Fruit fly (Drosophila melanogaster) whole organism, embryonic: Measurements from ENCODE around the gene CG32099.

Experiments
- Aef1 ChIP-seq: fragments of 200-800 bp; sonication (Bioruptor generic); IDR thresholded peaks from 3 replicates; pipeline ENCODE4 v1.3.6; 2022; ENCODE audit warnings: missing biosample characterization, missing genetic modification characterization
- BEAF-32 ChIP-seq: fragments of 200-800 bp; sonication (Bioruptor generic); optimal IDR thresholded peaks from 3 replicates; lab custom pipeline; 2017; ENCODE audit warnings: missing biosample characterization, missing genetic modification characterization, mild to moderate bottlenecking, moderate library complexity, missing genetic modification reagents
- CG10366 ChIP-seq: fragments of 200-800 bp; sonication (Bioruptor generic); IDR thresholded peaks from 2 replicates; pipeline ENCODE4 v1.3.6; 2022; ENCODE audit warnings: missing biosample characterization, missing genetic modification characterization
- CG11560 ChIP-seq: fragments of 200-800 bp; sonication (Bioruptor generic); IDR thresholded peaks from 3 replicates; pipeline ENCODE4 v1.3.6; 2022; ENCODE audit warnings: missing biosample characterization, missing genetic modification characterization
- CG12104 ChIP-seq: fragments of 200-800 bp; sonication (Bioruptor generic); optimal IDR thresholded peaks from 3 replicates; lab custom pipeline; 2016; ENCODE audit warnings: missing biosample characterization, missing genetic modification characterization
- CG12155 ChIP-seq: fragments of 200-800 bp; sonication (Bioruptor generic); optimal IDR thresholded peaks from 3 replicates; lab custom pipeline; 2016; ENCODE audit warnings: missing biosample characterization, missing genetic modification characterization
- CG1233 ChIP-seq: fragments of 200-800 bp; sonication (Bioruptor generic); optimal IDR thresholded peaks from 4 replicates; lab custom pipeline; 2018; ENCODE audit warnings: missing biosample characterization, mild to moderate bottlenecking, missing genetic modification characterization
- CG12769 ChIP-seq: fragments of 200-800 bp; sonication (Bioruptor generic); optimal IDR thresholded peaks from 2 replicates; lab custom pipeline; 2019; ENCODE audit warnings: missing biosample characterization, mild to moderate bottlenecking, missing genetic modification characterization, moderate library complexity
- CG13287 ChIP-seq: fragments of 200-800 bp; sonication (Bioruptor generic); IDR thresholded peaks from 2 replicates; pipeline ENCODE4 v1.3.6; 2022; ENCODE audit warnings: missing biosample characterization, missing genetic modification characterization; ENCODE audit not compliant: partially characterized antibody
- CG13424 ChIP-seq: fragments of 200-800 bp; sonication (Bioruptor generic); optimal IDR thresholded peaks from 2 replicates; lab custom pipeline; 2019; ENCODE audit warnings: missing biosample characterization, mild to moderate bottlenecking, missing genetic modification characterization, moderate library complexity
- CG14667 ChIP-seq: fragments of 200-800 bp; sonication (Bioruptor generic); IDR thresholded peaks from 2 replicates; pipeline ENCODE4 v1.3.6; 2022; ENCODE audit warnings: missing biosample characterization, missing genetic modification characterization
- CG15073 ChIP-seq: fragments of 200-800 bp; sonication (Bioruptor generic); optimal IDR thresholded peaks from 2 replicates; lab custom pipeline; 2016; ENCODE audit warnings: missing biosample characterization, missing genetic modification characterization
- CG2875 ChIP-seq: fragments of 200-800 bp; sonication (Bioruptor generic); optimal IDR thresholded peaks from 2 replicates; lab custom pipeline; 2017; ENCODE audit warnings: missing biosample characterization, mild to moderate bottlenecking, missing genetic modification characterization, missing genetic modification reagents
- CG30020 ChIP-seq: fragments of 200-800 bp; optimal IDR thresholded peaks from 2 replicates; lab custom pipeline; 2019; ENCODE audit warnings: missing biosample characterization, mild to moderate bottlenecking, missing genetic modification characterization, moderate library complexity
- CG30431 ChIP-seq: fragments of 200-800 bp; sonication (Bioruptor generic); optimal IDR thresholded peaks from 2 replicates; lab custom pipeline; 2017; ENCODE audit warnings: missing biosample characterization, missing genetic modification characterization
- CG42726 ChIP-seq: fragments of 200-800 bp; sonication (Bioruptor generic); IDR thresholded peaks from 2 replicates; pipeline ENCODE4 v1.3.6; 2022; ENCODE audit warnings: missing biosample characterization, missing genetic modification characterization; ENCODE audit not compliant: partially characterized antibody
- CG6791 ChIP-seq: fragments of 200-800 bp; sonication (Bioruptor generic); IDR thresholded peaks from 3 replicates; pipeline ENCODE4 v1.3.6; 2022; ENCODE audit warnings: missing biosample characterization, missing genetic modification characterization; ENCODE audit not compliant: partially characterized antibody
- CG9876 ChIP-seq: fragments of 200-800 bp; sonication (Bioruptor generic); optimal IDR thresholded peaks from 2 replicates; lab custom pipeline; 2016; ENCODE audit warnings: missing biosample characterization, missing genetic modification characterization
- CrebB ChIP-seq: fragments of 200-800 bp; sonication (Bioruptor generic); optimal IDR thresholded peaks from 3 replicates; lab custom pipeline; 2018; ENCODE audit warnings: missing biosample characterization, mild to moderate bottlenecking, missing genetic modification characterization
- Dfd ChIP-seq, 2 experiments: fragments of >200 bp; optimal IDR thresholded peaks; 2 replicates each; lab custom pipeline; 2017; ENCODE audit warnings: missing biosample characterization in 2 of 2, missing genetic modification characterization in 2 of 2
- Dll ChIP-seq: fragments of 200-800 bp; sonication (Bioruptor generic); IDR thresholded peaks from 4 replicates; pipeline ENCODE4 v1.3.6; 2022; ENCODE audit warnings: missing biosample characterization, missing genetic modification characterization; ENCODE audit not compliant: partially characterized antibody
- Doc3 ChIP-seq: fragments of 200-800 bp; sonication (Bioruptor generic); IDR thresholded peaks from 3 replicates; pipeline ENCODE4 v1.3.6; 2022; ENCODE audit warnings: missing biosample characterization, missing genetic modification characterization; ENCODE audit not compliant: partially characterized antibody
- Ets97D ChIP-seq: fragments of 200-800 bp; sonication (Bioruptor generic); optimal IDR thresholded peaks from 3 replicates; lab custom pipeline; 2016; ENCODE audit warnings: missing biosample characterization, missing genetic modification characterization
- MBD-R2 ChIP-seq: fragments of 200-800 bp; sonication (Bioruptor generic); IDR thresholded peaks from 2 replicates; pipeline ENCODE4 v1.3.6; 2022; ENCODE audit warnings: missing biosample characterization, missing genetic modification characterization
- NFAT ChIP-seq: fragments of 200-800 bp; sonication (Bioruptor generic); IDR thresholded peaks from 2 replicates; pipeline ENCODE4 v1.3.6; 2022; ENCODE audit warnings: missing biosample characterization, missing genetic modification characterization
- Poxn ChIP-seq: fragments of 200-800 bp; sonication (Bioruptor generic); IDR thresholded peaks from 2 replicates; pipeline ENCODE4 v1.3.6; 2022; ENCODE audit warnings: missing biosample characterization, missing genetic modification characterization
- Ptx1 ChIP-seq: fragments of 200-800 bp; sonication (Bioruptor generic); IDR thresholded peaks from 2 replicates; pipeline ENCODE4 v1.3.6; 2022; ENCODE audit warnings: missing biosample characterization, missing genetic modification characterization
- Ravus ChIP-seq: fragments of 200-800 bp; sonication (Bioruptor generic); IDR thresholded peaks from 2 replicates; pipeline ENCODE4 v1.3.6; 2022; ENCODE audit warnings: missing biosample characterization, missing genetic modification characterization
- Sin3A ChIP-seq: fragments of >200 bp; optimal IDR thresholded peaks from 2 replicates; lab custom pipeline; 2018
- Trl ChIP-seq, 3 experiments: fragments of >200 bp in 2 of 3; fragments of 200-800 bp in 1 of 3; sonication (Bioruptor generic) in 1 of 3; optimal IDR thresholded peaks; 2 replicates in 1 of 3; 3 replicates in 2 of 3; lab custom pipeline; 2016 to 2017; ENCODE audit warnings: missing biosample characterization in 1 of 3, missing genetic modification characterization in 1 of 3
- YL-1 ChIP-seq: fragments of 200-800 bp; sonication (Bioruptor generic); optimal IDR thresholded peaks from 3 replicates; lab custom pipeline; 2017; ENCODE audit warnings: missing biosample characterization, mild to moderate bottlenecking, missing genetic modification characterization
- ara ChIP-seq: fragments of 200-800 bp; sonication (Bioruptor generic); IDR thresholded peaks from 2 replicates; pipeline ENCODE4 v1.3.6; 2022; ENCODE audit warnings: missing biosample characterization, missing genetic modification characterization
- bbx ChIP-seq: fragments of 200-800 bp; sonication (Bioruptor generic); IDR thresholded peaks from 2 replicates; pipeline ENCODE4 v1.3.6; 2022; ENCODE audit warnings: missing biosample characterization, missing genetic modification characterization; ENCODE audit not compliant: partially characterized antibody
- cato ChIP-seq: fragments of 200-800 bp; sonication (Bioruptor generic); optimal IDR thresholded peaks from 2 replicates; lab custom pipeline; 2016; ENCODE audit warnings: missing biosample characterization, missing genetic modification characterization, borderline replicate concordance
- chinmo ChIP-seq: fragments of 200-800 bp; sonication (Bioruptor generic); IDR thresholded peaks from 4 replicates; pipeline ENCODE4 v1.3.6; 2022; ENCODE audit warnings: missing biosample characterization, missing genetic modification characterization; ENCODE audit not compliant: partially characterized antibody
- croc ChIP-seq: fragments of 200-800 bp; sonication (Bioruptor generic); conservative IDR thresholded peaks from 3 replicates; pipeline ENCODE4 v1.3.6; 2022; ENCODE audit warnings: missing biosample characterization, missing genetic modification characterization
- cwo ChIP-seq: fragments of 200-800 bp; sonication (Bioruptor generic); optimal IDR thresholded peaks from 3 replicates; lab custom pipeline; 2017; ENCODE audit warnings: missing biosample characterization, missing genetic modification characterization, mild to moderate bottlenecking, moderate library complexity, missing genetic modification reagents
- fd3F ChIP-seq: fragments of 200-800 bp; sonication (Bioruptor generic); optimal IDR thresholded peaks from 2 replicates; lab custom pipeline; 2018; ENCODE audit warnings: missing biosample characterization, mild to moderate bottlenecking, missing genetic modification characterization, moderate library complexity
- hbn ChIP-seq: fragments of 200-800 bp; sonication (Bioruptor generic); IDR thresholded peaks from 2 replicates; pipeline ENCODE4 v1.3.6; 2022; ENCODE audit warnings: missing biosample characterization, missing genetic modification characterization; ENCODE audit not compliant: partially characterized antibody
- ind ChIP-seq: fragments of 200-800 bp; sonication (Bioruptor generic); optimal IDR thresholded peaks from 3 replicates; lab custom pipeline; 2016; ENCODE audit warnings: missing biosample characterization, missing genetic modification characterization
- lmd ChIP-seq: fragments of 200-800 bp; sonication (Bioruptor generic); IDR thresholded peaks from 2 replicates; pipeline ENCODE4 v1.3.6; 2022; ENCODE audit warnings: missing biosample characterization, missing genetic modification characterization
- psq ChIP-seq: fragments of 200-800 bp; sonication (Bioruptor generic); optimal IDR thresholded peaks from 2 replicates; lab custom pipeline; 2017; ENCODE audit warnings: missing biosample characterization, missing genetic modification characterization
- sisA ChIP-seq: fragments of 200-800 bp; sonication (Bioruptor generic); IDR thresholded peaks from 2 replicates; pipeline ENCODE4 v1.3.6; 2022; ENCODE audit warnings: missing biosample characterization, missing genetic modification characterization
- vnd ChIP-seq: fragments of 200-800 bp; sonication (Bioruptor generic); IDR thresholded peaks from 3 replicates; pipeline ENCODE4 v1.3.6; 2022; ENCODE audit warnings: missing biosample characterization, missing genetic modification characterization; ENCODE audit not compliant: partially characterized antibody
- wek ChIP-seq: fragments of 200-800 bp; sonication (Bioruptor generic); optimal IDR thresholded peaks from 3 replicates; lab custom pipeline; 2018; ENCODE audit warnings: missing biosample characterization, mild to moderate bottlenecking, missing genetic modification characterization, moderate library complexity

Gene CG32099

DNA sequence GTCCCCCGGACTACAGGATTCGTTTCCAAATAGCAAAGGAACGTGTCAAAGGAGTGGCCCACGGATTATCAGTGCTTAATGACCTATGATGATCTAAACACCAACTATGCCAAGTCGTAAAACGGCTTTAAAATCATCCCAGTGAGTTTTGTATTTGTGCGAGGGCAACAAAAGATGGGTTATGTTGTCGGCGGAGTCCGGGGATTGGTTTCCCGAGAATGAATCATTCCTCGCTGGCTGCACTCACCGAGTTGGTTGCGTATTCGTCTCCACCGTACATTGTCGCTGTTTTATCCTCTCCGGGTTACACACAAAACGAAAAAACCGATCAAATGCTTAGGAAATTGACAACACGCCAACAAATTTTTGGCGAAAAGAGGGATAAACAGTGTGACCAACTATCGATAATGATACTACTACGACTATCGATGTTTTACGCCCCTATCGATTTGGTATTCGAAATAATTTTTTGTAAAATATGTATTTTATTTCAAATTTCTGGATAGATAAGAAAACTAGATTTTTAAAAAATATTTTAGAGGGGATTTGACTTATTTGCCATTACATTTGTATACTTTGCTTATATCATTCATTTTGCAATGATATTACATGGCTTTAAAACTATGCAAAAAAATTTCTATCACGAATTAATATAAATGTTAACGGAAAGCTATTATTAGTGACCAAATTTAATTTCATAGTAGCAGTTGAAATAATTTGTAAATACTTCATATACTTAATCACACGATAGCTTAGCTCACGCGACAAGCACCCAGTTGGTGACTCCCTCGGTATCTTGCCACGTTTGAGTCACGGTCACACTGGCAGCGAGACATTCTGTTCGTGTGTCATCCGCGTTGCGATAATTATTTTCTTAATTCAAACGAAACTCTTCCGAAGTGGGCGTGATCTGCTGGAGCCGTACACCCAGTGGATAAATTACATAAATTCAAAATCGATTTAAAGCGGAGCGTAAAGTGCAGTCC lies 3.1 kb upstream of the CG32099 start, which contains the start of the genes eIF3l and Nrx-IV (continued):
- TF ChIP-seq CG10366 (no peak), wek (GFP tag; lab: Kevin White, UChicago) (no peak), CG13287 (GFP tag; lab: Robert Waterston, UW) (peak; percentile 72), sisA (GFP tag; lab: Robert Waterston, UW) (no peak), Ravus (GFP tag; lab: Robert Waterston, UW) (no peak), Ets97D (GFP tag; lab: Kevin White, UChicago) (peak; percentile 14), Sin3A (lab: Kevin White, UChicago) (peak; percentile 24), hbn (GFP tag; lab: Robert Waterston, UW) (peak; percentile 59; the same call in 1 of the 2 replicates), CG42726 (GFP tag; lab: Robert Waterston, UW) (peak; percentile 57), Dll (GFP tag; lab: Robert Waterston, UW) (peak; percentile 83), CrebB (tag; lab: Kevin White, UChicago) (no peak), vnd (peak; percentile 64; the same call in 1 of the 3 replicates), YL-1 (GFP tag; lab: Kevin White, UChicago) (peak; percentile 57), BEAF-32 (GFP tag; lab: Kevin White, UChicago) (peak; percentile 88), lmd (GFP tag; lab: Robert Waterston, UW) (no peak), CG6791 (GFP tag; lab: Robert Waterston, UW) (peak; percentile 56), MBD-R2 (GFP tag; lab: Robert Waterston, UW) (peak; percentile 15; the same call in 1 of the 2 replicates), Dfd (GFP tag; optimal IDR thresholded peaks at IDR 0.05; lab: Kevin White, UChicago) (no peak), CG12769 (tag; lab: Kevin White, UChicago) (peak; percentile 12), CG2875 (no peak), CG30431 (GFP tag; lab: Kevin White, UChicago) (no peak)

DNA sequence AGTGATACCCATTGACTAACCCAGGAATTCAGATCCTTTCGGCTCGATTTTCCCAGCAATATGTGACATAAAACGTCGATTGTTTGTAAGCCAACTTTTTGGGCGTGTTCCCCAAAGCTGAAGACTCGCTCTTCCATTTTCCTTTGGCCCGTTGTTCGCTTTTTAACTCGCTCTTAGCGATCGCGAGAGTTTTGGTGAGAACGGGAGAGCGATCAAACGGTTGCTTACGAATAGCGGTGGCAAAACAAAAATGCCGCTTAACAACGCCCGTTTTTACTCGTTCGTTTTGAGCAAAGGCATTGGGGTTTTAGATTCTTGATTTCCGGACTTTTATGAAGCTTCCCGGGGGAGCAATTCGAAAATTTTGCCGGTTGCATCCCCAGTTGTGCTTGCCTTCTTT lies 2.1 kb upstream of the CG32099 start:
- TF ChIP-seq psq (peak; percentile 76), Trl (optimal IDR thresholded peaks at IDR 0.05; lab: Kevin White, UChicago) (peak; percentile 64 to 68), Trl (GFP tag; optimal IDR thresholded peaks at IDR 0.05; lab: Kevin White, UChicago) (no peak), Doc3 (GFP tag; lab: Robert Waterston, UW) (0 out of 3 replicates have a peak, but pooled peaks have one; percentile 17), fd3F (GFP tag; lab: Kevin White, UChicago) (no peak), CG1233 (no peak), bbx (peak; percentile 35; the same call in 1 of the 2 replicates), CG12155 (peak; percentile 85)

DNA sequence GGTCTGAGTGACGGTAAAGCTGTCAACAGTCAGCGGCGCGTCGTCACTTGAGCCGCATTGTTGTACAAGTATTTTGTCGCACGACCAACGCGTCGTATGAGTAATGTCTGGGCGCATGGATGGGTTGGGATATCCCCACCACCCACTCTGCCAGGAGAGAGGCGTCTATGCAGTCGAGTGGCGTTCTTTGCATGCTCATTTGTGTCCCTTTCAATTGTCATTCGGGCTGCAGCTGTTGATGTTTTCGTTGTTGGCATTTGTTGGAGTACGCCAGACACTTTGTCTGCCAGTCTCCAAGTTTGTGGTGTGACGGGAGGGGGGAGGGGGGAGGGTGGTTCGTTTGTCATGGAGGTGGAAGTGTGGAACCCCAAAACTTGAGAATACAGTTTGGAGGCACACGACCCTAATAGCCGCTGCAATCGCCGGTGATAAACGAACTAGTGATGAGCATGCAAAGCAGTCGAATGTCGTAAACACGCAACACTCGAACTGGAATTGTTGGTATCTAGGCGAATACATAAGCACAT lies 13.1 kb downstream of the CG32099 start:
- TF ChIP-seq CG14667 (GFP tag; lab: Robert Waterston, UW) (no peak), CG12104 (GFP tag; lab: Kevin White, UChicago) (no peak), Aef1 (GFP tag; lab: Robert Waterston, UW) (no peak), CG11560 (tag; lab: Robert Waterston, UW) (0 out of 3 replicates have a peak, but pooled peaks have one; percentile 36), NFAT (no peak), ara (no peak), CG15073 (no peak), croc (GFP tag; lab: Robert Waterston, UW) (no peak), cato (GFP tag; lab: Kevin White, UChicago) (no peak), CG13424 (tag; lab: Kevin White, UChicago) (no peak), chinmo (0 out of 4 replicates have a peak, but pooled peaks have one; percentile 70), Ptx1 (GFP tag; lab: Robert Waterston, UW) (no peak), CG30020 (tag; lab: Kevin White, UChicago) (no peak), cwo (GFP tag; lab: Kevin White, UChicago) (peak; percentile 53), CG9876 (GFP tag; lab: Kevin White, UChicago) (no peak), Poxn (no peak), ind (GFP tag; lab: Kevin White, UChicago) (no peak)
